In genomic region chr2L:2901445-2901844, dm6 we compare ENCODE assay signal across 2 fruit fly cellular contexts.
TF ChIP-seq lines count a peak whose summit lies in the region.

No protein-coding gene starts in this region.

- no peak for TF ChIP-seq CTCF in whole organism, embryonic (GFP tag; optimal IDR thresholded peaks at IDR 0.05; lab: Kevin White, UChicago)

TF ChIP-seq in whole organism, embryonic, 481 proteins besides CTCF, POLR2A, EP300 and RAD21:
- no peak for TF ChIP-seq hkb (optimal IDR thresholded peaks at IDR 0.05; lab: Kevin White, UChicago)
- 0 out of 2 replicates have a peak, but pooled peaks have one; percentile 7 for TF ChIP-seq hkb (GFP tag; IDR thresholded peaks at IDR 0.05; lab: Robert Waterston, UW)
- TF ChIP-seq CG7372 (GFP tag; IDR thresholded peaks at IDR 0.05; lab: Robert Waterston, UW), result 0 out of 2 replicates have a peak, but pooled peaks have one; percentile 42
- TF ChIP-seq cwo (GFP tag; optimal IDR thresholded peaks at IDR 0.05; lab: Kevin White, UChicago), result peak; percentile 11
- peak; percentile 53 for TF ChIP-seq lilli (GFP tag; optimal IDR thresholded peaks at IDR 0.05; lab: Kevin White, UChicago)
- peak; percentile 52 for TF ChIP-seq CG18599 (GFP tag; optimal IDR thresholded peaks at IDR 0.05; lab: Kevin White, UChicago)
- TF ChIP-seq Hey (tag; optimal IDR thresholded peaks at IDR 0.05; lab: Kevin White, UChicago), result no peak
- TF ChIP-seq chinmo (GFP tag; IDR thresholded peaks at IDR 0.05; lab: Robert Waterston, UW; ENCODE audit: partially characterized antibody), result 0 out of 4 replicates have a peak, but pooled peaks have one; percentile 39
- no peak for TF ChIP-seq gcm2 (GFP tag; optimal IDR thresholded peaks at IDR 0.05; lab: Kevin White, UChicago)
- TF ChIP-seq bbx (GFP tag; IDR thresholded peaks at IDR 0.05; lab: Robert Waterston, UW; ENCODE audit: partially characterized antibody), result no peak
- peak; percentile 46 for TF ChIP-seq Med (GFP tag; lab: Kevin White, UChicago)
- no peak for TF ChIP-seq CG10431 (GFP tag; optimal IDR thresholded peaks at IDR 0.05; lab: Kevin White, UChicago)
- TF ChIP-seq CG8290 (GFP tag; optimal IDR thresholded peaks at IDR 0.05; lab: Kevin White, UChicago), result no peak
- TF ChIP-seq CG8290 (tag; optimal IDR thresholded peaks at IDR 0.05; lab: Kevin White, UChicago), result peak in 1 of 2 experiments; percentile 16
- TF ChIP-seq zf30C (GFP tag; optimal IDR thresholded peaks at IDR 0.05; lab: Kevin White, UChicago), result peak; percentile 20
- TF ChIP-seq sens (GFP tag; lab: Kevin White, UChicago), result peak; percentile 76
- peak; percentile 0 for TF ChIP-seq abd-A (tag; optimal IDR thresholded peaks at IDR 0.05; lab: Kevin White, UChicago)
- no peak for TF ChIP-seq Camta (GFP tag; optimal IDR thresholded peaks at IDR 0.05; lab: Kevin White, UChicago)
- peak; percentile 20 for TF ChIP-seq lab (GFP tag; optimal IDR thresholded peaks at IDR 0.05; lab: Kevin White, UChicago)
- TF ChIP-seq lmd (GFP tag; IDR thresholded peaks at IDR 0.05; lab: Robert Waterston, UW), result 0 out of 2 replicates have a peak, but pooled peaks have one; percentile 23
- TF ChIP-seq CG32532 (GFP tag; IDR thresholded peaks at IDR 0.05; lab: Robert Waterston, UW), result 0 out of 2 replicates have a peak, but pooled peaks have one; percentile 8
- TF ChIP-seq Rfx (GFP tag; IDR thresholded peaks at IDR 0.05; lab: Robert Waterston, UW), result 0 out of 2 replicates have a peak, but pooled peaks have one; percentile 19
- TF ChIP-seq Doc3 (GFP tag; IDR thresholded peaks at IDR 0.05; lab: Robert Waterston, UW; ENCODE audit: partially characterized antibody), result no peak

TF ChIP-seq in whole organism, prepupa, 60 proteins besides CTCF, POLR2A, EP300 and RAD21:
- TF ChIP-seq CG32006 (GFP tag; optimal IDR thresholded peaks at IDR 0.05; lab: Kevin White, UChicago) (peak; percentile 1), Eip78C (GFP tag; lab: Kevin White, UChicago) (peak; percentile 83), fd85E (GFP tag; optimal IDR thresholded peaks at IDR 0.05; lab: Kevin White, UChicago) (no peak)
